Fruit fly (Drosophila melanogaster) S2 (cell line): ENCODE results near the gene twin.

Experiments
- CG8478 ChIP-seq: fragments of >200 bp; optimal IDR thresholded peaks from 2 replicates; lab custom pipeline; 2018
- CTCF ChIP-seq, 2 experiments: fragments of >200 bp; optimal IDR thresholded peaks; 2 replicates each; lab custom pipeline; 2018

dm6 chr3R:24162774-24163555 is 58.8 kb downstream of the twin start, which contains the start of gene mRpS24:
- TF ChIP-seq CTCF (optimal IDR thresholded peaks at IDR 0.05; lab: Kevin White, UChicago) (no peak), CG8478 (lab: Kevin White, UChicago) (no peak)
